Fruit fly (Drosophila melanogaster) whole organism, embryonic: ENCODE results near the gene CG43755.
A peak's percentile ranks its signal among the peaks of the same experiment; 100 is the strongest.

ENCODE experiments used
- Asciz ChIP-seq: fragments of 200-800 bp; sonication (Bioruptor generic); optimal IDR thresholded peaks from 2 replicates; lab custom pipeline; 2017; ENCODE audit warnings: missing biosample characterization, mild to moderate bottlenecking, missing genetic modification characterization, missing genetic modification reagents
- Bgb ChIP-seq: fragments of 200-800 bp; sonication (Bioruptor generic); IDR thresholded peaks from 2 replicates; pipeline ENCODE4 v1.3.6; 2022; ENCODE audit warnings: missing biosample characterization, missing genetic modification characterization; ENCODE audit not compliant: partially characterized antibody
- BtbVII ChIP-seq: fragments of 200-800 bp; sonication (Bioruptor generic); optimal IDR thresholded peaks from 3 replicates; lab custom pipeline; 2017; ENCODE audit warnings: missing biosample characterization, mild to moderate bottlenecking, missing genetic modification characterization
- CG10147 ChIP-seq: fragments of 200-800 bp; sonication (Bioruptor generic); optimal IDR thresholded peaks from 2 replicates; lab custom pipeline; 2019; ENCODE audit warnings: missing biosample characterization, mild to moderate bottlenecking, missing genetic modification characterization, moderate library complexity
- CG10979 ChIP-seq: fragments of 200-800 bp; sonication (Bioruptor generic); optimal IDR thresholded peaks from 2 replicates; lab custom pipeline; 2018; ENCODE audit warnings: missing biosample characterization, mild to moderate bottlenecking, missing genetic modification characterization, moderate library complexity
- CG11085 ChIP-seq: fragments of 200-800 bp; sonication (Bioruptor generic); IDR thresholded peaks from 2 replicates; pipeline ENCODE4 v1.3.6; 2022; ENCODE audit warnings: missing biosample characterization, missing genetic modification characterization
- CG12071 ChIP-seq: fragments of 200-800 bp; sonication (Bioruptor generic); optimal IDR thresholded peaks from 3 replicates; lab custom pipeline; 2018; ENCODE audit warnings: missing biosample characterization, mild to moderate bottlenecking, missing genetic modification characterization
- CG13296 ChIP-seq: fragments of 200-800 bp; sonication (Bioruptor generic); optimal IDR thresholded peaks from 3 replicates; lab custom pipeline; 2018; ENCODE audit warnings: missing biosample characterization, mild to moderate bottlenecking, missing genetic modification characterization
- CG14667 ChIP-seq: fragments of 200-800 bp; sonication (Bioruptor generic); IDR thresholded peaks from 2 replicates; pipeline ENCODE4 v1.3.6; 2022; ENCODE audit warnings: missing biosample characterization, missing genetic modification characterization
- CG14965 ChIP-seq: fragments of 200-800 bp; sonication (Bioruptor generic); optimal IDR thresholded peaks from 2 replicates; lab custom pipeline; 2016; ENCODE audit warnings: missing biosample characterization, missing genetic modification characterization, borderline replicate concordance
- CG15479 ChIP-seq: fragments of 200-800 bp; sonication (Bioruptor generic); optimal IDR thresholded peaks from 3 replicates; lab custom pipeline; 2019; ENCODE audit warnings: missing biosample characterization, mild to moderate bottlenecking, missing genetic modification characterization, moderate library complexity
- CG18011 ChIP-seq: fragments of 200-800 bp; sonication (Bioruptor generic); optimal IDR thresholded peaks from 2 replicates; lab custom pipeline; 2017; ENCODE audit warnings: missing biosample characterization, missing genetic modification characterization, mild to moderate bottlenecking, moderate library complexity, missing genotype
- CG2678 ChIP-seq: fragments of 200-800 bp; sonication (Bioruptor generic); optimal IDR thresholded peaks from 3 replicates; lab custom pipeline; 2019; ENCODE audit warnings: missing biosample characterization, mild to moderate bottlenecking, missing genetic modification characterization, moderate library complexity
- CG6791 ChIP-seq: fragments of 200-800 bp; sonication (Bioruptor generic); IDR thresholded peaks from 3 replicates; pipeline ENCODE4 v1.3.6; 2022; ENCODE audit warnings: missing biosample characterization, missing genetic modification characterization; ENCODE audit not compliant: partially characterized antibody
- CG7786 ChIP-seq: fragments of 200-800 bp; sonication (Bioruptor generic); optimal IDR thresholded peaks from 2 replicates; lab custom pipeline; 2016; ENCODE audit warnings: missing biosample characterization, missing genetic modification characterization
- CG7928 ChIP-seq: fragments of 200-800 bp; sonication (Bioruptor generic); optimal IDR thresholded peaks from 2 replicates; lab custom pipeline; 2017; ENCODE audit warnings: missing biosample characterization, mild to moderate bottlenecking, missing genetic modification characterization
- CG9215 ChIP-seq: fragments of 200-800 bp; sonication (Bioruptor generic); IDR thresholded peaks from 2 replicates; pipeline ENCODE4 v1.3.6; 2022; ENCODE audit warnings: missing biosample characterization, missing genetic modification characterization
- CG9609 ChIP-seq: fragments of 200-800 bp; sonication (Bioruptor generic); optimal IDR thresholded peaks from 3 replicates; lab custom pipeline; 2016; ENCODE audit warnings: missing biosample characterization, missing genetic modification characterization
- Dll ChIP-seq: fragments of 200-800 bp; sonication (Bioruptor generic); IDR thresholded peaks from 4 replicates; pipeline ENCODE4 v1.3.6; 2022; ENCODE audit warnings: missing biosample characterization, missing genetic modification characterization; ENCODE audit not compliant: partially characterized antibody
- Fer3 ChIP-seq: fragments of 200-800 bp; sonication (Bioruptor generic); optimal IDR thresholded peaks from 2 replicates; lab custom pipeline; 2018; ENCODE audit warnings: missing biosample characterization, mild to moderate bottlenecking, missing genetic modification characterization, moderate library complexity
- Gsc ChIP-seq: fragments of 200-800 bp; sonication (Bioruptor generic); IDR thresholded peaks from 2 replicates; pipeline ENCODE4 v1.3.6; 2022; ENCODE audit warnings: missing biosample characterization, missing genetic modification characterization
- HHEX ChIP-seq: fragments of 200-800 bp; sonication (Bioruptor generic); optimal IDR thresholded peaks from 3 replicates; lab custom pipeline; 2017; ENCODE audit warnings: missing biosample characterization, mild to moderate bottlenecking, missing genetic modification characterization, missing genetic modification reagents
- MESR4 ChIP-seq: fragments of 200-800 bp; sonication (Bioruptor generic); optimal IDR thresholded peaks from 2 replicates; lab custom pipeline; 2018; ENCODE audit warnings: missing biosample characterization, mild to moderate bottlenecking, missing genetic modification characterization, moderate library complexity
- Oaz ChIP-seq: fragments of 200-800 bp; sonication (Bioruptor generic); IDR thresholded peaks from 2 replicates; pipeline ENCODE4 v1.3.6; 2022; ENCODE audit warnings: missing biosample characterization, missing genetic modification characterization
- Side ChIP-seq: fragments of 200-800 bp; sonication (Bioruptor generic); optimal IDR thresholded peaks from 2 replicates; lab custom pipeline; 2016; ENCODE audit warnings: missing biosample characterization, missing genetic modification characterization
- Xbp1 ChIP-seq: fragments of 200-800 bp; sonication (Bioruptor generic); optimal IDR thresholded peaks from 3 replicates; lab custom pipeline; 2016; ENCODE audit warnings: missing biosample characterization, mild to moderate bottlenecking, missing genetic modification characterization
- Xrp1 ChIP-seq: fragments of 200-800 bp; sonication (Bioruptor generic); IDR thresholded peaks from 2 replicates; pipeline ENCODE4 v1.3.6; 2022; ENCODE audit warnings: missing biosample characterization, missing genetic modification characterization
- ara ChIP-seq: fragments of 200-800 bp; sonication (Bioruptor generic); IDR thresholded peaks from 2 replicates; pipeline ENCODE4 v1.3.6; 2022; ENCODE audit warnings: missing biosample characterization, missing genetic modification characterization
- ato ChIP-seq: fragments of 200-800 bp; sonication (Bioruptor generic); IDR thresholded peaks from 2 replicates; pipeline ENCODE4 v1.3.6; 2022; ENCODE audit warnings: missing biosample characterization, missing genetic modification characterization; ENCODE audit not compliant: partially characterized antibody
- br ChIP-seq: fragments of >200 bp; optimal IDR thresholded peaks from 2 replicates; lab custom pipeline; 2017
- cad ChIP-seq: fragments of >200 bp; optimal IDR thresholded peaks from 2 replicates; lab custom pipeline; 2017; ENCODE audit warnings: missing biosample characterization, missing genetic modification characterization
- cato ChIP-seq: fragments of 200-800 bp; sonication (Bioruptor generic); optimal IDR thresholded peaks from 2 replicates; lab custom pipeline; 2016; ENCODE audit warnings: missing biosample characterization, missing genetic modification characterization, borderline replicate concordance
- caup ChIP-seq: fragments of 200-800 bp; sonication (Bioruptor generic); optimal IDR thresholded peaks from 3 replicates; lab custom pipeline; 2017; ENCODE audit warnings: missing biosample characterization, mild to moderate bottlenecking, missing genetic modification characterization, moderate library complexity; ENCODE audit not compliant: severe bottlenecking
- chm ChIP-seq: fragments of 200-800 bp; sonication (Bioruptor generic); IDR thresholded peaks from 2 replicates; pipeline ENCODE4 v1.3.6; 2022; ENCODE audit warnings: missing biosample characterization, missing genetic modification characterization
- disco-r ChIP-seq: fragments of 200-800 bp; sonication (Bioruptor generic); optimal IDR thresholded peaks from 2 replicates; lab custom pipeline; 2016; ENCODE audit warnings: missing biosample characterization, missing genetic modification characterization
- en ChIP-seq: fragments of 200-800 bp; sonication (Bioruptor generic); optimal IDR thresholded peaks from 2 replicates; lab custom pipeline; 2016; ENCODE audit warnings: missing biosample characterization, missing genetic modification characterization
- fd102C ChIP-seq: fragments of 200-800 bp; sonication (Bioruptor generic); optimal IDR thresholded peaks from 2 replicates; lab custom pipeline; 2018; ENCODE audit warnings: missing biosample characterization, mild to moderate bottlenecking, missing genetic modification characterization, moderate library complexity
- fd64A ChIP-seq: fragments of 200-800 bp; sonication (Bioruptor generic); optimal IDR thresholded peaks from 3 replicates; lab custom pipeline; 2018; ENCODE audit warnings: missing biosample characterization, mild to moderate bottlenecking, missing genetic modification characterization
- fu2 ChIP-seq: fragments of 200-800 bp; sonication (Bioruptor generic); optimal IDR thresholded peaks from 2 replicates; lab custom pipeline; 2016; ENCODE audit warnings: missing biosample characterization, missing genetic modification characterization
- nerfin-2 ChIP-seq: fragments of 200-800 bp; sonication (Bioruptor generic); IDR thresholded peaks from 2 replicates; pipeline ENCODE4 v1.3.6; 2022; ENCODE audit warnings: missing biosample characterization, missing genetic modification characterization; ENCODE audit not compliant: partially characterized antibody
- pita ChIP-seq: fragments of 200-800 bp; sonication (Bioruptor generic); optimal IDR thresholded peaks from 2 replicates; lab custom pipeline; 2017; ENCODE audit warnings: missing biosample characterization, mild to moderate bottlenecking, missing genetic modification characterization
- repo ChIP-seq: fragments of 200-800 bp; sonication (Bioruptor generic); optimal IDR thresholded peaks from 2 replicates; lab custom pipeline; 2016; ENCODE audit warnings: missing biosample characterization, missing genetic modification characterization
- schlank ChIP-seq: fragments of 200-800 bp; sonication (Bioruptor generic); optimal IDR thresholded peaks from 2 replicates; lab custom pipeline; 2018; ENCODE audit warnings: missing biosample characterization, mild to moderate bottlenecking, missing genetic modification characterization
- slp2 ChIP-seq: fragments of 200-800 bp; sonication (Bioruptor generic); optimal IDR thresholded peaks from 2 replicates; lab custom pipeline; 2016; ENCODE audit warnings: missing biosample characterization, missing genetic modification characterization
- sqz ChIP-seq: fragments of 200-800 bp; sonication (Bioruptor generic); optimal IDR thresholded peaks from 3 replicates; lab custom pipeline; 2018; ENCODE audit warnings: missing biosample characterization, mild to moderate bottlenecking, missing genetic modification characterization
- sug ChIP-seq: fragments of 200-800 bp; optimal IDR thresholded peaks from 2 replicates; lab custom pipeline; 2019; ENCODE audit warnings: missing biosample characterization, mild to moderate bottlenecking, missing genetic modification characterization, moderate library complexity
- trem ChIP-seq: fragments of 200-800 bp; optimal IDR thresholded peaks from 3 replicates; lab custom pipeline; 2019; ENCODE audit warnings: missing biosample characterization, mild to moderate bottlenecking, missing genetic modification characterization, moderate library complexity
- vfl ChIP-seq: fragments of 200-800 bp; sonication (Bioruptor generic); optimal IDR thresholded peaks from 2 replicates; lab custom pipeline; 2016; ENCODE audit warnings: missing biosample characterization, missing genetic modification characterization

Gene CG43755

dm6 chr2L:297480-298284 lies 31.9 kb downstream of the CG43755 start, which contains the start of gene Pi3K21B (continued):
- TF ChIP-seq vfl: peak; percentile 92
- TF ChIP-seq CG11085 (GFP tag; lab: Robert Waterston, UW): peak; percentile 54; the same call in 1 of the 2 replicates
- TF ChIP-seq trem (tag; lab: Kevin White, UChicago): peak; percentile 94
- peak; percentile 66 for TF ChIP-seq CG14667
- peak; percentile 26; the same call in 1 of the 2 replicates for TF ChIP-seq Bgb
- TF ChIP-seq CG10147 (GFP tag; lab: Kevin White, UChicago): peak; percentile 88
- peak; percentile 80 for TF ChIP-seq CG10979 (tag; lab: Kevin White, UChicago)
- TF ChIP-seq pita (GFP tag; lab: Kevin White, UChicago): no peak
- peak; percentile 88 for TF ChIP-seq Side (GFP tag; lab: Kevin White, UChicago)
- no peak for TF ChIP-seq Gsc (GFP tag; lab: Robert Waterston, UW)
- peak; percentile 87 for TF ChIP-seq CG9215
- TF ChIP-seq nerfin-2 (GFP tag; lab: Robert Waterston, UW): no peak
- peak; percentile 90 for TF ChIP-seq repo
- TF ChIP-seq disco-r (GFP tag; lab: Kevin White, UChicago): peak; percentile 57
- peak; percentile 78 for TF ChIP-seq slp2 (GFP tag; lab: Kevin White, UChicago)
- TF ChIP-seq CG2678: peak; percentile 91
- TF ChIP-seq caup (GFP tag; lab: Kevin White, UChicago): peak; percentile 91
- TF ChIP-seq fd102C: no peak
- TF ChIP-seq CG9609 (GFP tag; lab: Kevin White, UChicago): peak; percentile 92
- peak; percentile 67 for TF ChIP-seq Asciz (GFP tag; lab: Kevin White, UChicago)
- TF ChIP-seq cato: peak; percentile 84
- peak; percentile 41; the same call in 2 of the 4 replicates for TF ChIP-seq Dll (GFP tag; lab: Robert Waterston, UW)
- TF ChIP-seq br (lab: Kevin White, UChicago): no peak
- peak; percentile 73 for TF ChIP-seq CG6791 (GFP tag; lab: Robert Waterston, UW)
- TF ChIP-seq Fer3 (tag; lab: Kevin White, UChicago): peak; percentile 89
- peak; percentile 38 for TF ChIP-seq schlank
- TF ChIP-seq Oaz (GFP tag; lab: Robert Waterston, UW): peak; percentile 79
- peak; percentile 84 for TF ChIP-seq CG13296 (GFP tag; lab: Kevin White, UChicago)
- peak; percentile 58 for TF ChIP-seq en
- TF ChIP-seq Xrp1 (GFP tag; lab: Robert Waterston, UW): peak; percentile 83
- peak; percentile 90 for TF ChIP-seq chm (GFP tag; lab: Robert Waterston, UW)
- no peak for TF ChIP-seq CG15479 (GFP tag; lab: Kevin White, UChicago)
- TF ChIP-seq ato: no peak
- TF ChIP-seq sug (tag; lab: Kevin White, UChicago): peak; percentile 92
- peak; percentile 80 for TF ChIP-seq CG18011 (GFP tag; lab: Kevin White, UChicago)
- peak; percentile 55 for TF ChIP-seq CG14965 (GFP tag; lab: Kevin White, UChicago)
- peak; percentile 93 for TF ChIP-seq fu2 (GFP tag; lab: Kevin White, UChicago)
- TF ChIP-seq BtbVII (GFP tag; lab: Kevin White, UChicago): peak; percentile 73
- TF ChIP-seq fd64A (GFP tag; lab: Kevin White, UChicago): no peak
- TF ChIP-seq CG7786 (GFP tag; lab: Kevin White, UChicago): peak; percentile 95
- peak; percentile 82 for TF ChIP-seq ara (GFP tag; lab: Robert Waterston, UW)
- peak; percentile 99 for TF ChIP-seq CG7928 (GFP tag; lab: Kevin White, UChicago)
- peak; percentile 97 for TF ChIP-seq MESR4 (GFP tag; lab: Kevin White, UChicago)
- TF ChIP-seq Xbp1 (GFP tag; lab: Kevin White, UChicago): peak; percentile 95
- TF ChIP-seq CG12071 (GFP tag; lab: Kevin White, UChicago): peak; percentile 62
- no peak for TF ChIP-seq cad
- TF ChIP-seq sqz (GFP tag; lab: Kevin White, UChicago): peak; percentile 92
- peak; percentile 85 for TF ChIP-seq HHEX
